Worm (Caenorhabditis elegans): Measurements from ENCODE around the gene F34D10.8.

DNA sequence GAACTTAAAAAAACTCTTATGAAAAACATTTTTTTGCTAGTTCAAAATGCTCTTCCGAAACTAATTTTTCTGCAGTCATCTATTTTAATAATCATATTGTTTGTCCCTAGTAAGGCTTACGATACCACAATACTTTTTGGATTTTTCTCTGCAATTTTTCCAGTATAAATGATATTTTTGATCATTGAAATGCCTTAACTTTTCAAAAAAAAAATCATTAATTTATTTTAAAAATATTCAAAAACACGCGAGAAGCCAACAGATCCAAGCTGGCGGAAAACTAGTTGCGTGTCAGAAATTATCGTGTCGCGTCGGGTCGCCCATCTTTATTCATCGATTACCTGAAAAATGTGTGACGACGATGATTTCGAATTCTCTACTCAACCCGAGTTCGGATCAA lies 37.6 kb downstream of the F34D10.8 start, which contains the start of gene gmeb-3:
- TF ChIP-seq lin-39 (tag; optimal IDR thresholded peaks at IDR 0.05) (no peak), fkh-10 (GFP tag; optimal IDR thresholded peaks at IDR 0.05) (no peak), zag-1 (tag; optimal IDR thresholded peaks at IDR 0.05) (no peak), dpl-1 (GFP tag; optimal IDR thresholded peaks at IDR 0.05) (no peak), fos-1 (tag; optimal IDR thresholded peaks at IDR 0.05) (no peak), ceh-82 (tag; optimal IDR thresholded peaks at IDR 0.05) (no peak), F49E8.2 (tag; optimal IDR thresholded peaks at IDR 0.05; ENCODE audit: borderline replicate concordance) (no peak), pqm-1 (tag; optimal IDR thresholded peaks at IDR 0.05) (no peak), unc-130 (GFP tag; optimal IDR thresholded peaks at IDR 0.05) (no peak), daf-8 (GFP tag; IDR thresholded peaks at IDR 0.05) (no peak), nhr-77 (tag; optimal IDR thresholded peaks at IDR 0.05) (no peak), hmg-1.1 (GFP tag; IDR thresholded peaks at IDR 0.05) (no peak), ces-1 (GFP tag; optimal IDR thresholded peaks at IDR 0.05) (no peak), Y5F2A.4 (GFP tag; optimal IDR thresholded peaks at IDR 0.05) (no peak)
